Fruit fly (Drosophila melanogaster): Measurements from ENCODE around the gene CG14606.

CG14606 gene

DNA sequence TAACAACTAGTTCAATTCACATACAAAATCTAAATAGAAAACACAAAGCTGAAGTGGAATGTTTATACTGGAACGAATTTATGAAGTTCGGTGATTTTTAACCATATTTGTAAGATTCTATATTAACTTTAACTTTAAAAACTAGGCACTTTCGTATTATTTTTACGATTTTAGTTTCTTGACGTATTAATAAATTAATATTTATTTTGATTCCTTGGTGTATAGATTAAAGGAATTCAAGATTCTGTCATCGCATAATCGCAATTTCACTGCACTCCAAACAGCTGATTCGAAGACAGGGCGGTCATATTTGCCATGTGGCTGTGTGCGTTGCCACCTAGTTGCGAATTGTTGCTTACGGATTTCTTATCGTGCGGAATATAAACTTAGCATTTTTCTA is 32.6 kb upstream of the CG14606 start, which contains the start of the genes CG1227 and Dtwd2 (continued):
- TF ChIP-seq lola (GFP tag; optimal IDR thresholded peaks at IDR 0.05) (peak in 1 of 3 experiments; percentile 88), CG10209 (GFP tag; optimal IDR thresholded peaks at IDR 0.05) (peak; percentile 87), Blimp-1 (GFP tag; optimal IDR thresholded peaks at IDR 0.05) (peak; percentile 88), CG8359 (GFP tag; optimal IDR thresholded peaks at IDR 0.05; ENCODE audit: borderline replicate concordance) (peak; percentile 50), CG7987 (GFP tag; optimal IDR thresholded peaks at IDR 0.05) (no peak), jumu (GFP tag; optimal IDR thresholded peaks at IDR 0.05) (no peak), CG13894 (tag; optimal IDR thresholded peaks at IDR 0.05) (no peak), chm (GFP tag; IDR thresholded peaks at IDR 0.05) (no peak; the same call in none of the 2 replicates), CG17568 (GFP tag; optimal IDR thresholded peaks at IDR 0.05) (no peak), CG13287 (GFP tag; IDR thresholded peaks at IDR 0.05; ENCODE audit: partially characterized antibody) (peak; percentile 45; the same call in 1 of the 2 replicates), CG9215 (GFP tag; IDR thresholded peaks at IDR 0.05) (peak; percentile 65), CG8290 (GFP tag; optimal IDR thresholded peaks at IDR 0.05) (no peak), CG8290 (tag; optimal IDR thresholded peaks at IDR 0.05) (no peak), Dfd (GFP tag; optimal IDR thresholded peaks at IDR 0.05) (no peak), CG17612 (GFP tag; IDR thresholded peaks at IDR 0.05) (peak; percentile 63), H15 (GFP tag; IDR thresholded peaks at IDR 0.05) (peak; percentile 78; the same call in 2 of the 3 replicates), onecut (GFP tag; IDR thresholded peaks at IDR 0.05) (peak; percentile 84; the same call in 1 of the 2 replicates), CG9797 (GFP tag; optimal IDR thresholded peaks at IDR 0.05) (peak; percentile 19), sob (GFP tag; IDR thresholded peaks at IDR 0.05) (peak; percentile 91), CG3407 (GFP tag; optimal IDR thresholded peaks at IDR 0.05) (peak; percentile 78), CG9817 (tag; optimal IDR thresholded peaks at IDR 0.05) (peak; percentile 93), CG7372 (GFP tag; IDR thresholded peaks at IDR 0.05) (peak; percentile 89), nau (GFP tag; optimal IDR thresholded peaks at IDR 0.05) (no peak), Mrtf (GFP tag; IDR thresholded peaks at IDR 0.05) (peak; percentile 88), Taf1 (GFP tag; IDR thresholded peaks at IDR 0.05) (peak; percentile 83), Hmx (GFP tag; optimal IDR thresholded peaks at IDR 0.05) (peak; percentile 68), ro (GFP tag; IDR thresholded peaks at IDR 0.05) (no peak), zfh2 (GFP tag; optimal IDR thresholded peaks at IDR 0.05) (peak; percentile 73), CG11723 (GFP tag; optimal IDR thresholded peaks at IDR 0.05) (no peak), CG10959 (GFP tag; IDR thresholded peaks at IDR 0.05) (peak; percentile 55; the same call in 1 of the 2 replicates), pb (GFP tag; optimal IDR thresholded peaks at IDR 0.05) (peak; percentile 30), cad (GFP tag; optimal IDR thresholded peaks at IDR 0.05) (no peak), Opbp (GFP tag; IDR thresholded peaks at IDR 0.05; ENCODE audit: partially characterized antibody) (no peak), CkIIα-i1 (GFP tag; IDR thresholded peaks at IDR 0.05) (no peak), HLH3B (GFP tag; IDR thresholded peaks at IDR 0.05) (peak; percentile 89), CG1602 (GFP tag; optimal IDR thresholded peaks at IDR 0.05) (peak; percentile 73), stwl (tag; optimal IDR thresholded peaks at IDR 0.05) (peak; percentile 60), CG33557 (GFP tag; optimal IDR thresholded peaks at IDR 0.05) (peak; percentile 90), CoRest (tag; optimal IDR thresholded peaks at IDR 0.05) (peak; percentile 96), trh (GFP tag; optimal IDR thresholded peaks at IDR 0.05) (peak; percentile 47), ato (GFP tag; IDR thresholded peaks at IDR 0.05; ENCODE audit: partially characterized antibody) (no peak), sna (GFP tag; IDR thresholded peaks at IDR 0.05; ENCODE audit: partially characterized antibody) (no peak), jigr1 (GFP tag; IDR thresholded peaks at IDR 0.05) (0 out of 3 replicates have a peak, but pooled peaks have one; percentile 14), CG1647 (GFP tag; optimal IDR thresholded peaks at IDR 0.05) (no peak), D19A (tag; optimal IDR thresholded peaks at IDR 0.05) (peak; percentile 92), sisA (GFP tag; IDR thresholded peaks at IDR 0.05) (peak; percentile 33; the same call in 1 of the 2 replicates), CG6813 (GFP tag; optimal IDR thresholded peaks at IDR 0.05) (peak; percentile 81), CHES-1-like (GFP tag; optimal IDR thresholded peaks at IDR 0.05) (peak; percentile 32), grau (tag; optimal IDR thresholded peaks at IDR 0.05) (peak; percentile 95), gcm2 (GFP tag; optimal IDR thresholded peaks at IDR 0.05) (peak; percentile 43), HmgZ (tag; optimal IDR thresholded peaks at IDR 0.05) (peak; percentile 96)
